Fruit fly (Drosophila melanogaster): Measurements from ENCODE around the gene CG14294.

The CG14294 gene

DNA sequence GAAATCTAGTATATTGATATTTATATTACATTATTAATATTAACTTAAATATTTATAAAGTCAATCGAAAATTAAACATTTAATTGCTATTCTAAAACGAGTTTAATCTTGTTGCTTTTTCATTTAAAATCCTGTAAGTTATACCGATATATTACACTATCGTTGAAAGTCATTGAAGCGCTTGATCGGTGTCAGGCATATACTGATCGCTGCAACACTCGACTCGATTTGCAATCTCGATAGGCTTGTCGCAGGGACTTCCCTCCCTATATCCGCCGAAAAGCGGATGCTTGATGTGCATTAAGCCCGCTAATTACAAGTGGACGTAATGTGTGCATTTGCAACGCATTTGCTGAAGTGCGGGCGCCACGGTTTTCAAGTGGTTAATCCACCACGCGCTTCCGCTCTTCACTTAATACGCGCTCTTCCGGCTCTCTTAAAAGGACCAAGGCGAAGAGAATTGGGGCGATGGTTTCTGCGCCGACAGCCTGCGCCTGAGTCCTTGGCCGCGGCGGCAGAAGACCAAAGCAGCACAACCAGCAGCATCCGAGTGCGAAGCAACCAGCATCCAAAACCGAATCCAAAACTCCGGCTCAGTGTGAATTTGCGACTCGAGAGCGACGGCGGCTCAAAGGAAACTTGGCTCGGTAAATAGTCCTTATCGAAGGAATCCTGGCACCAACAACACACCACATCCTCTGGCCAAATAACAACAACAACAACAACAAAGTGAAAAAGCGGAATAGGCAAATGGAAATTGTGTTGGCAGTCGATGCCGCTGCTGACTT, 27.0 kb upstream of the CG14294 start, which contains the start of gene CG42613 (continued):
- TF ChIP-seq Neu2 (GFP tag; optimal IDR thresholded peaks at IDR 0.05; ENCODE audit: borderline replicate concordance) (no peak), wor (GFP tag; IDR thresholded peaks at IDR 0.05) (no peak), CG13296 (GFP tag; optimal IDR thresholded peaks at IDR 0.05) (peak; percentile 66), sd (tag; optimal IDR thresholded peaks at IDR 0.05) (no peak), ci (GFP tag; IDR thresholded peaks at IDR 0.05) (peak; percentile 94), CG34376 (GFP tag; optimal IDR thresholded peaks at IDR 0.05) (peak; percentile 21), CG10147 (GFP tag; optimal IDR thresholded peaks at IDR 0.05) (peak; percentile 15), CG15073 (GFP tag; optimal IDR thresholded peaks at IDR 0.05) (no peak), CG9876 (GFP tag; optimal IDR thresholded peaks at IDR 0.05) (peak; percentile 19), CG4360 (GFP tag; IDR thresholded peaks at IDR 0.05) (peak; percentile 42; the same call in 1 of the 2 replicates), scrt (GFP tag; optimal IDR thresholded peaks at IDR 0.05) (no peak), corto (GFP tag; optimal IDR thresholded peaks at IDR 0.05) (no peak), wdn (GFP tag; IDR thresholded peaks at IDR 0.05) (peak; percentile 53; the same call in 1 of the 2 replicates), oc (tag; optimal IDR thresholded peaks at IDR 0.05) (peak; percentile 19), CG18476 (GFP tag; optimal IDR thresholded peaks at IDR 0.05) (no peak), CG10462 (GFP tag; optimal IDR thresholded peaks at IDR 0.05) (peak; percentile 2), Eip74EF (GFP tag; optimal IDR thresholded peaks at IDR 0.05) (no peak), Taf1 (GFP tag; IDR thresholded peaks at IDR 0.05) (0 out of 2 replicates have a peak, but pooled peaks have one; percentile 18), nom (GFP tag; optimal IDR thresholded peaks at IDR 0.05) (peak; percentile 58), CG9932 (GFP tag; IDR thresholded peaks at IDR 0.05) (peak; percentile 62), Bteb2 (GFP tag; optimal IDR thresholded peaks at IDR 0.05) (no peak), Hsf (GFP tag; optimal IDR thresholded peaks at IDR 0.05) (peak; percentile 64), Optix (GFP tag; IDR thresholded peaks at IDR 0.05) (peak; percentile 57), CG31388 (GFP tag; optimal IDR thresholded peaks at IDR 0.05) (no peak), pan (optimal IDR thresholded peaks at IDR 0.05) (no peak), pan (GFP tag; optimal IDR thresholded peaks at IDR 0.05 in 1 of 2, IDR thresholded peaks at IDR 0.05 in 1 of 2) (peak in 1 of 2 experiments; percentile 40), CG2712 (tag; optimal IDR thresholded peaks at IDR 0.05) (peak; percentile 44), CG3281 (GFP tag; optimal IDR thresholded peaks at IDR 0.05) (peak; percentile 79), C15 (GFP tag; IDR thresholded peaks at IDR 0.05) (no peak), CrebB (tag; optimal IDR thresholded peaks at IDR 0.05) (peak; percentile 51), dmrt11E (tag; optimal IDR thresholded peaks at IDR 0.05) (peak; percentile 56), CG13424 (tag; optimal IDR thresholded peaks at IDR 0.05) (no peak), CG2678 (tag; optimal IDR thresholded peaks at IDR 0.05) (peak; percentile 23), CG17912 (GFP tag; optimal IDR thresholded peaks at IDR 0.05) (peak; percentile 87), CG9727 (GFP tag; optimal IDR thresholded peaks at IDR 0.05) (peak; percentile 78), CG8359 (GFP tag; optimal IDR thresholded peaks at IDR 0.05; ENCODE audit: borderline replicate concordance) (peak; percentile 67), Opbp (GFP tag; IDR thresholded peaks at IDR 0.05; ENCODE audit: partially characterized antibody) (peak; percentile 74), Lim3 (GFP tag; IDR thresholded peaks at IDR 0.05) (no peak), onecut (GFP tag; IDR thresholded peaks at IDR 0.05) (peak; percentile 66), zfh1 (GFP tag; IDR thresholded peaks at IDR 0.05) (peak; percentile 66), CG7271 (tag; optimal IDR thresholded peaks at IDR 0.05) (peak; percentile 89), Ravus (GFP tag; IDR thresholded peaks at IDR 0.05) (no peak), CG7987 (GFP tag; optimal IDR thresholded peaks at IDR 0.05) (peak; percentile 93), dysf (GFP tag; IDR thresholded peaks at IDR 0.05) (peak; percentile 45; the same call in 2 of the 3 replicates), maf-S (GFP tag; optimal IDR thresholded peaks at IDR 0.05) (peak; percentile 60), ash1 (GFP tag; optimal IDR thresholded peaks at IDR 0.05) (no peak), Atf-2 (GFP tag; optimal IDR thresholded peaks at IDR 0.05) (no peak), Max (GFP tag; optimal IDR thresholded peaks at IDR 0.05) (peak; percentile 55), Kr (GFP tag; optimal IDR thresholded peaks at IDR 0.05) (no peak)

All from whole organism, embryonic.